Fruit fly (Drosophila melanogaster): Measurements from ENCODE around the gene CG34001.

CG34001 gene

DNA sequence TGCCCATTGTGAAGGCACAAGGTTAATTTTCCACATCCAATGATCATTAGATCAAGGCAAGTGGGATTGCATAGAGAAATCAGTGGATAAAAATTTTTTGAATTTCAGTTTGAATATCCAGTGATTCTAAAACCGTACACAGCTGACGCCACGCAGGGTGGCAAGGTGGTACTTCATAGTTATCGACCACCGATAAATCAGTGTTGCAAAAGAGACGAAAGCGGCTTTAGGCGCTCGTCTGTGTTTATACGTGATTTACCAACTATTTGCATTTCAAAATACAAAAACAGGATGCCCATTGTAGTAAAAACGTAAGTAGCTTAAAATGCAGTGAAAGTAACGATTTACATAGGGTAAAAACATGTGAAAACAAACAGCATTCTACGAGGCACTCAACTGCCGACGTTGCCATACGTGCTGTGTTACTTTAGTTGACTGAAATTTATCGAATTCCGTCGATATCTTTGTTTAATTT is at the start of gene CG34001, which contains the start of the genes CG42535 and hay:
TSS of gene CG34001 (plus strand) at position 195 of the 475 bp plus-strand sequence.
TSS of gene CG42535 (minus strand) at position 51 of the 475 bp plus-strand sequence.
TSS of gene hay (plus strand) at position 195 of the 475 bp plus-strand sequence.
- TF ChIP-seq CG8478 (optimal IDR thresholded peaks at IDR 0.05) (no peak), CTCF (optimal IDR thresholded peaks at IDR 0.05) (peak; percentile 24 to 36)

- TF ChIP-seq CTCF (optimal IDR thresholded peaks at IDR 0.05) = no peak
- no peak for TF ChIP-seq CG8478 (optimal IDR thresholded peaks at IDR 0.05)
Measured at dm6 chr3L:10581688-10582288, 49.1 kb upstream of the CG34001 start.

DNA sequence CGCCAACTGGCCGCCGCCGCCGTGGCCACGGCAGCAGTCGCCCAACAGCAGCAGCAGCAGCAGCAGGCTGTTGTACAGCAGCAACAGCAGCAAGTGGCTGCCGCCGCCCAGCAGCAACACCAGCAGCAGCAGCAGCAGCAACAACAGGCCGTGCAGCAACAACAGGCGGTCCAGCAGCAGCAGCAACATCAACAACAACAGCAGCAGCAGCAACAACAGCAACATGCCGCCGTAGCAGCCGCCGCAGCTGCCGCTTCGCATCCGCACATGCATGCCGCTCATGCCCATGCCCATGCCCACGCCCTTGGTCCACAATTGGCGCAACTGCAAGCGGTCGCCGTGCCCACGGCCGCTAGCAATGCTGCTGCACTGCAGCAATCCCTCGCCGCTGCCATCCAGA is 45.9 kb upstream of the CG34001 start:
- TF ChIP-seq CTCF (optimal IDR thresholded peaks at IDR 0.05) (no peak), CG8478 (optimal IDR thresholded peaks at IDR 0.05) (no peak)

dm6 chr3L:10599512-10599911 is 31.4 kb upstream of the CG34001 start:
- no peak for TF ChIP-seq CTCF (optimal IDR thresholded peaks at IDR 0.05)
- no peak for TF ChIP-seq CG8478 (optimal IDR thresholded peaks at IDR 0.05)

DNA sequence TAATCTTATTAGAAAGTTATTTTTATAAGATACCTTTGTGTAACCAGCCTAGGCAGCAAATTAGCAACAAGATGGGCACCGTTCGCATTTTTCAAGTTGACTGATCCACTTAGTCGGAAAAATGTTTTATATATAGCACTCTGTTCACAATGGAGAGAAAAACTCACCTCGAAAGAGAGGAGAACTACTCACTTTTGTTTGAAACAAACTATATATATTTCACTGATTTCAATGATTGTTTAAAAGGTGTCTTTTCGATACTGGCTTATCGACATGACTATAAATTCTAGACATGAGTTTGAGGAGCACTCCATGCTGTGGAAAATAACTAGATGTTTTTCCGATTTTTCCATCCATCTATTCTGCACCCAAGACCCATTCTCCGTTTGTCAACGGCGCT is 7.4 kb upstream of the CG34001 start, which contains the start of gene CG42521:
TSS of gene CG42521 (minus strand) at position 101 of the 400 bp plus-strand sequence.
- TF ChIP-seq CTCF (optimal IDR thresholded peaks at IDR 0.05) (no peak), CG8478 (optimal IDR thresholded peaks at IDR 0.05) (no peak)

DNA sequence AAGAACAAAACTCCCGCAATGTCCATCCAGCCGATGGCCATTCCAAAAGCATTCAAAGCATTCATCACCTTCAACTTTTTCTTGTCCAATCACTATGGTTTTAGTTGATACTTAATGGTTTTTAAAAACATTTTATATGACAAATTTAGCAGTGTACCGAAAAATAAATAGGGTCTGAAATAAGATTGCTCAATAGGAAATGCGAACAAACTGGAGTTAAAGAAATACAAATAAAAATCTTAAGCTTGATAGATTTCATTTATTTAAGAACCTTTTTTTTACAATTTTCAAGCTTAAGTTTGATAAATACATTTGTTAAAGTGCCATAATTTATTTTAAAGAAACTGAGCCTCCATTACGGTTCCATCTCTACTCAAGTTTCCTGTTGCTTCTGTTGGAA is 5.4 kb upstream of the CG34001 start, which contains the start of gene CG43127:
TSS of gene CG43127 (minus strand) at position 101 of the 400 bp plus-strand sequence.
- no peak for TF ChIP-seq CTCF (optimal IDR thresholded peaks at IDR 0.05)
- TF ChIP-seq CG8478 (optimal IDR thresholded peaks at IDR 0.05) = no peak

- TF ChIP-seq CG8478 (optimal IDR thresholded peaks at IDR 0.05) = no peak
- TF ChIP-seq CTCF (optimal IDR thresholded peaks at IDR 0.05) = no peak
Measured at dm6 chr3L:10626199-10626598, 4.7 kb upstream of the CG34001 start, which contains the start of gene CG34238. Gene CG34238, plus strand, starts transcription at chr3L:10626499.

- no peak for TF ChIP-seq CG8478 (optimal IDR thresholded peaks at IDR 0.05)
- no peak for TF ChIP-seq CTCF (optimal IDR thresholded peaks at IDR 0.05)
Measured at dm6 chr3L:10628384-10628783, 2.5 kb upstream of the CG34001 start, which contains the start of gene CG14151. Gene CG14151, minus strand, starts transcription at chr3L:10628484.

DNA sequence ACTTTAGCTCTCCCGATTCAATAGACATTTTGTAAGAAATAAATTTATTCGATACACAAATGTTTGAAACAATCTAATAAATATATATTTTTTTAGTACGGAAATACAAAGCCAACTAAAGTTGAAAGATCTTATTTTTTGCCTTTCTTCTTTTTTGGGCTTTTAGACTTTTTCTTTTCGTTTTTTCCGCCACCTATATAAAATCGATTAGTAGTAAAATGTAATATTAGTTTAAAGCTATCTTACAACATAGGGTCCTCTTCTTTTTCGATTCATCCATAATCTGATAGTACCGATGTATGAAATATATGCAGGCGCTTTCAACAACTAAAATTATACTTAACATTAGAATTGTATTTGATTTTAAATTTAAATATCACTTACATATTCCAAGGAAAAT is 910 bp upstream of the CG34001 start, which contains the start of gene CG42536:
TSS of gene CG42536 (minus strand) at position 101 of the 400 bp plus-strand sequence.
- no peak for TF ChIP-seq CTCF (optimal IDR thresholded peaks at IDR 0.05)
- TF ChIP-seq CG8478 (optimal IDR thresholded peaks at IDR 0.05) = no peak

dm6 chr3L:10637819-10638218 is 6.9 kb downstream of the CG34001 start, which contains the start of gene Cnep1r2:
Gene Cnep1r2, plus strand, starts transcription at chr3L:10638146.
- TF ChIP-seq CTCF (optimal IDR thresholded peaks at IDR 0.05) (no peak), CG8478 (optimal IDR thresholded peaks at IDR 0.05) (no peak)

DNA sequence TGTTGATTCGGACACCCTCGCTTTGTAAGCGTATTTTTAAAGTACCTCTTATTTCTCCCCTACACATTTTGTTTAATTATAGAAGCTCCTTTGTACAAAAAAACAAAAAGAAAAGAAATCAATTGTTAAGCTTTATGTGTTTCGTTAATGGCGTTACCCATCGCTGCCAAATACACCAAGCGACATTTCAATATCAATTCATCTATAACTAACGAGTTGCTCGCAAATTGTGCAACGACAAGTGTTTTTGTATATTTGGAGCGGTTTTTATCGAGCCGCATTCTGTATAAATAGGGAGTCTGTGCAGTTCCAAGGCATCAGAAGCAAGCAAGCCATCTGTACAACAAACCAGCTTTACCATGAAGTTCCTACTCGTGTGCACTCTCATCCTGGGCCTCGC is 8.6 kb downstream of the CG34001 start, which contains the start of gene CG18628:
TSS of gene CG18628 (plus strand) at position 301 of the 400 bp plus-strand sequence.
- TF ChIP-seq CTCF (optimal IDR thresholded peaks at IDR 0.05) (no peak), CG8478 (optimal IDR thresholded peaks at IDR 0.05) (no peak)

- no peak for TF ChIP-seq CG8478 (optimal IDR thresholded peaks at IDR 0.05)
- no peak for TF ChIP-seq CTCF (optimal IDR thresholded peaks at IDR 0.05)
Measured at dm6 chr3L:10641589-10641988, 10.7 kb downstream of the CG34001 start, which contains the start of gene CG14154. Gene CG14154, plus strand, starts transcription at chr3L:10641889.

dm6 chr3L:10643228-10643627 is 12.3 kb downstream of the CG34001 start, which contains the start of gene CG14153:
Gene CG14153, plus strand, starts transcription at chr3L:10643528.
- TF ChIP-seq CG8478 (optimal IDR thresholded peaks at IDR 0.05) (no peak), CTCF (optimal IDR thresholded peaks at IDR 0.05) (no peak)

- TF ChIP-seq CG8478 (optimal IDR thresholded peaks at IDR 0.05) = no peak
- no peak for TF ChIP-seq CTCF (optimal IDR thresholded peaks at IDR 0.05)
Measured at dm6 chr3L:10645965-10646364, 15.1 kb downstream of the CG34001 start.

- no peak for TF ChIP-seq CTCF (optimal IDR thresholded peaks at IDR 0.05)
Measured at dm6 chr3L:10647158-10647557, 16.3 kb downstream of the CG34001 start.

DNA sequence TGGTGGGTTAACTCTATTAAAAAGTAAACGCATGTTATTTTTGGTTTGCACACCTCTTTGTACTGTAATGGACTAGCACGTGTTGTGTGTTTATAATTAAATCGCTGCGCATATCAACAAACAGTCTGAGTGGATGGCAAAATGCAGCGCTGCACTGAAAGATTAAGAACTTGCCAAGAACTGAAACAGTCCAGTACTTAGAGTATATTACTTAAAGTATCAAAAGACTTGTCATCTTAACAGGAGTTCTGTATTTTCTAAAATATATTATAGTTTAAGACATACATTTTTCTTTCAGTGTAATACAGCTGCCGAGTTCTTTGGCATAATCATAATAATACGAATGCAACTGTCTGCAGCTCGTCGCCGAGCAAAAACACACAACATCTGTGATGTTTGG is 17.6 kb downstream of the CG34001 start:
- TF ChIP-seq CTCF (optimal IDR thresholded peaks at IDR 0.05) = no peak
- TF ChIP-seq CG8478 (optimal IDR thresholded peaks at IDR 0.05) = no peak
